Fruit fly (Drosophila melanogaster) S2 (cell line): ENCODE measurements around the gene dbf.

Source experiments
- CG8478 ChIP-seq: fragments of >200 bp; optimal IDR thresholded peaks from 2 replicates; lab custom pipeline; 2018
- CTCF ChIP-seq, 2 experiments: fragments of >200 bp; optimal IDR thresholded peaks; 2 replicates each; lab custom pipeline; 2018

- TF ChIP-seq CTCF (optimal IDR thresholded peaks at IDR 0.05; lab: Kevin White, UChicago) (no peak), CG8478 (lab: Kevin White, UChicago) (no peak)
Observed at dm6 chr2L:10615889-10616288, 35.5 kb upstream of the dbf start.
